Worm (Caenorhabditis elegans): Measurements from ENCODE around the gene srsx-35.

The srsx-35 gene

DNA sequence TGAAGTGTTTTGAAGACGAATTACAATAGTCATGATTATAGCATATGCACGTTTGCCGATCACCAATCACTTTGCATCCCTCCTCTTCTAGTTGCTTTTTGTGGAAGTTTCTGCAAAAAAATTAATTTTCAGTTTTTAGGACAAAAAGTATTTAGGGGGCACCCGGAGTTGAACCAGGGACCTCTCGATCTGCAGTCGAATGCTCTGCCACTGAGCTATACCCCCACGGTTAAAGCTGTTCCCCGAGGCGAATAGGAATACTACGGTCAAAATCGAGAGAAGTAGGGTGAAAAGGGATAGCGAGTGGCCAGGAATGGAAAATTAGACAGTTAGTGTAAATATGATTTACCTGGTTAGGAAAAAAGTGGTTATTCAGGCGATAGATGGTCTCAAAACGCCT is 12.7 kb downstream of the srsx-35 start (continued):
- no peak for TF ChIP-seq mab-5 (tag; optimal IDR thresholded peaks at IDR 0.05)
- no peak for TF ChIP-seq unc-62 (GFP tag; optimal IDR thresholded peaks at IDR 0.05)
- no peak for TF ChIP-seq elt-1 (tag; optimal IDR thresholded peaks at IDR 0.05)

DNA sequence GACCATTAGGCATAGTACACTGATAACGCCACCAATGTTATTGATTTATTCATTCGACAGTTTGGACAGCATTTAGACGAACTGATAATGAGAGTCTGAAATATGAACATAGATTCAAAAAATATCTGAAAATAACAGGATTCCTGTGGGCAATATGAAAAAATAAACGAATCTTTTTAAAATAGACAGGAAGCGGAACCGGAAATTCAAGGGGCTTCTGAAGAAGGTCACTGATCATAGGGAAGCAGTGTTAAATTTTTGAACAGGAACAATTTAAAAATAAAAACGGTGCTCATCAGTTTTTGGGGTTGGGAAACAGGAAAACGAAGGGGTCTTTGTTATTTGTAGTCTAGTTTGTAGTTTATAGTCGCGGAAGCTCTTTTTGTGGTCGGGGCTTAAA is 17.0 kb downstream of the srsx-35 start, which contains the start of gene F53F8.7:
TSS of gene F53F8.7 (minus strand) at position 101 of the 400 bp plus-strand sequence.
- TF ChIP-seq elt-3 (tag; optimal IDR thresholded peaks at IDR 0.05) (no peak), ZK546.5 (tag; optimal IDR thresholded peaks at IDR 0.05) (no peak), lin-39 (tag; optimal IDR thresholded peaks at IDR 0.05) (no peak), lin-11 (tag; optimal IDR thresholded peaks at IDR 0.05) (no peak), alr-1 (tag; optimal IDR thresholded peaks at IDR 0.05) (no peak), ztf-11 (tag; optimal IDR thresholded peaks at IDR 0.05) (no peak), skn-1 (tag; optimal IDR thresholded peaks at IDR 0.05) (no peak), elt-1 (tag; optimal IDR thresholded peaks at IDR 0.05) (no peak), nhr-10 (tag; optimal IDR thresholded peaks at IDR 0.05) (no peak), nhr-129 (tag; optimal IDR thresholded peaks at IDR 0.05) (no peak), peb-1 (tag; optimal IDR thresholded peaks at IDR 0.05) (no peak)

ce11 chrV:20698837-20699236 is 17.6 kb downstream of the srsx-35 start:
- TF ChIP-seq snpc-4 (tag; optimal IDR thresholded peaks at IDR 0.05): peak; percentile 85

DNA sequence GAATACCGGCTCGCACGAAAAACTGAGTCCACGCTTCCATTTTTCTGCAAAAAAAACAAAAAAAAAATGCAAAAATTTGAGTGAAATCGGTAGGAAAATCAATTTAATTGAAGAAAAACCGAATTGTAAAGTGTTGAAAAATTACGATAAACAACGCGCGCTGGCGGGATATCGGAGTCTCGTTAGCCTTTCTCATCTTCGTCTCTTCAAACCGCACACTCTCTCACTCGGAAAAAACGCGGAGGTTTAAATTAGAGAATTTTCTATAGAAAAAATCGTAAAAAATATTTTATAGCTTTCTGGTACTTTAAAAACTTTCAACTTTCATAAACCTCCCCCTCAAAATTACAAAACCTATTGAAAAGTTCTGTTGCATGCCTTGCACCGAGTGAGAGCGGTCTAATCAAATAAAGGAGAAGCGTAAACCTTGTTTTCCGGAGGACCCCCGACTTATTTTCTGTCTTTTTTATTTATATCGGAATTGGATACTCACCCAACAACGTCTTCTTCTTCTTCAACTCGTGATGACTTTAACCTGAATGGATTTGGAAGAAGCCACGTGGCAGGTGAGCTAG is 22.9 kb downstream of the srsx-35 start, which contains the start of the genes F53F8.5 and F53F8.6:
TSS of gene F53F8.5 (minus strand) at position 52 of the 575 bp plus-strand sequence.
TSS of gene F53F8.6 (plus strand) at position 230 of the 575 bp plus-strand sequence.
- TF ChIP-seq gmeb-1 (tag; optimal IDR thresholded peaks at IDR 0.05) (peak; percentile 94), crh-2 (tag; optimal IDR thresholded peaks at IDR 0.05) (peak; percentile 55), snpc-4 (tag; optimal IDR thresholded peaks at IDR 0.05) (peak; percentile 64), lin-13 (GFP tag; optimal IDR thresholded peaks at IDR 0.05) (peak; percentile 21), mab-5 (tag; optimal IDR thresholded peaks at IDR 0.05) (peak; percentile 27), alr-1 (tag; optimal IDR thresholded peaks at IDR 0.05) (no peak), sma-3 (GFP tag; optimal IDR thresholded peaks at IDR 0.05) (peak; percentile 24), unc-55 (GFP tag; optimal IDR thresholded peaks at IDR 0.05) (peak; percentile 70), F13H6.1 (tag; optimal IDR thresholded peaks at IDR 0.05) (peak; percentile 18), ztf-1 (GFP tag; conservative IDR thresholded peaks at IDR 0.05) (no peak), ceh-16 (tag; optimal IDR thresholded peaks at IDR 0.05) (no peak), C34F6.9 (tag; optimal IDR thresholded peaks at IDR 0.05) (peak; percentile 69), nhr-129 (tag; optimal IDR thresholded peaks at IDR 0.05) (peak; percentile 9), elt-3 (tag; optimal IDR thresholded peaks at IDR 0.05) (no peak), sma-9 (GFP tag; optimal IDR thresholded peaks at IDR 0.05) (peak; percentile 36), sma-9 (tag; optimal IDR thresholded peaks at IDR 0.05) (no peak), lsy-2 (tag; optimal IDR thresholded peaks at IDR 0.05) (peak; percentile 34 to 73)

DNA sequence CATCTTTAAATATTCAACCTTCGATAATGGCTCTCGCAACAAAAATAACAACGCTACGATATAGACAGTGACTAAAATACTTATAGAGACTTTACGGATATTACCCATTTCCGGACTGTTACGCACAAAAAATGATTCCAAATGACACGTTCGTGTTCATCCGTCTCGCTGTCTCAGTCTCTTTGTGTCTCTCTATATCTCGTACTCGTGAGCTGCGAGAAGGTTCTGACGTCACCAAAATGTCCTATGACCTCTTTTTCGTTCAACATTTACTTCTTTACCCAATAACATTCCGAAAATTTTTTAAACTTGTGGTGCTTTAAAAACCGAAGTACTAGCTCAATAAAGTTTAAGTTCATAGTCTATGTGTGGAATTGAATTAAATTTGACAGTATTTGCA is 28.9 kb downstream of the srsx-35 start:
- TF ChIP-seq ztf-1 (GFP tag; conservative IDR thresholded peaks at IDR 0.05) (no peak), lin-11 (tag; optimal IDR thresholded peaks at IDR 0.05) (no peak), nhr-23 (tag; optimal IDR thresholded peaks at IDR 0.05) (no peak), ceh-16 (tag; optimal IDR thresholded peaks at IDR 0.05) (no peak), unc-39 (tag; optimal IDR thresholded peaks at IDR 0.05) (no peak), lin-39 (tag; optimal IDR thresholded peaks at IDR 0.05) (no peak), zag-1 (tag; optimal IDR thresholded peaks at IDR 0.05) (no peak), mbf-1 (tag; optimal IDR thresholded peaks at IDR 0.05) (no peak), alr-1 (tag; optimal IDR thresholded peaks at IDR 0.05) (no peak), unc-62 (GFP tag; optimal IDR thresholded peaks at IDR 0.05) (no peak), lsy-2 (tag; optimal IDR thresholded peaks at IDR 0.05) (peak in 1 of 2 experiments; percentile 48), fos-1 (tag; optimal IDR thresholded peaks at IDR 0.05) (no peak), ztf-4 (tag; optimal IDR thresholded peaks at IDR 0.05) (peak; percentile 56), ama-1 (optimal IDR thresholded peaks at IDR 0.05) (no peak), mab-5 (tag; optimal IDR thresholded peaks at IDR 0.05) (no peak), blmp-1 (tag; optimal IDR thresholded peaks at IDR 0.05; ENCODE audit: insufficient read depth) (no peak), C34F6.9 (tag; optimal IDR thresholded peaks at IDR 0.05) (peak; percentile 66), ZK546.5 (tag; optimal IDR thresholded peaks at IDR 0.05) (no peak), sem-4 (tag; optimal IDR thresholded peaks at IDR 0.05) (peak; percentile 7), nhr-6 (tag; optimal IDR thresholded peaks at IDR 0.05) (no peak), egl-27 (tag; optimal IDR thresholded peaks at IDR 0.05) (no peak), gmeb-1 (tag; optimal IDR thresholded peaks at IDR 0.05) (no peak), mdl-1 (tag; optimal IDR thresholded peaks at IDR 0.05) (no peak), sma-9 (GFP tag; optimal IDR thresholded peaks at IDR 0.05) (peak; percentile 48), sma-9 (tag; optimal IDR thresholded peaks at IDR 0.05) (no peak), Y55F3AM.14 (GFP tag; optimal IDR thresholded peaks at IDR 0.05) (no peak), nhr-77 (tag; optimal IDR thresholded peaks at IDR 0.05) (no peak), nhr-129 (tag; optimal IDR thresholded peaks at IDR 0.05) (peak; percentile 68), crh-2 (tag; optimal IDR thresholded peaks at IDR 0.05) (peak; percentile 68)

Measured in whole organism, L2 larva.